Worm (Caenorhabditis elegans): Measurements from ENCODE around the gene Y75D11A.3.

DNA sequence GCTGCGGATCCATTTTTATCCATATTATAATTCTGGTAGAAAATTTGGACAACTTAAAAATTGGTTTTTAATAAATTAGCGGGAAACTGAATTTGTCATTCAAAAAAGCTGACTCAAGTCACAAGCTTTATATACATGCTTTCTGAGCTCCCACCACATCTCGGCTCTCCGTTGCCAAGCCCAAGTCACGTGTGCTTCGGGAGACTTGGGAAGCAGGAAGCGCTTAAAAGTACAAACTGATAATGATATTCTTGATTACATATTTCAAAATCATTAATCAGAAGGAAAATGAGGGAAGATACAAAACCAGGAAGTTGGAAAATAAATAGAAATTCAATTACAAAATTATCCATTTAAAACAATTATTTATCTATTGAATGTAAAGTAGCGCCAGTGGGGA, 32.0 kb upstream of the Y75D11A.3 start, which contains the start of gene elc-2:
- TF ChIP-seq hlh-6 (tag; optimal IDR thresholded peaks at IDR 0.05) (no peak), pha-4 (tag; optimal IDR thresholded peaks at IDR 0.05) (no peak), ama-1 (optimal IDR thresholded peaks at IDR 0.05) (no peak), ceh-22 (tag; optimal IDR thresholded peaks at IDR 0.05) (no peak), K02D7.2 (tag; optimal IDR thresholded peaks at IDR 0.05) (no peak), odd-2 (tag; optimal IDR thresholded peaks at IDR 0.05) (no peak), mec-3 (tag; optimal IDR thresholded peaks at IDR 0.05; ENCODE audit: borderline replicate concordance) (no peak), lin-11 (tag; optimal IDR thresholded peaks at IDR 0.05) (no peak), C08G9.2 (tag; optimal IDR thresholded peaks at IDR 0.05) (no peak), fkh-10 (GFP tag; optimal IDR thresholded peaks at IDR 0.05) (no peak), F13H6.1 (tag; optimal IDR thresholded peaks at IDR 0.05) (no peak), rnt-1 (tag; optimal IDR thresholded peaks at IDR 0.05) (no peak)

Measured in whole organism, late embryonic.